Fruit fly (Drosophila melanogaster): ENCODE data around the gene Glt.
A peak's percentile ranks its signal among the peaks of the same experiment; 100 is the strongest.

Glt gene

DNA sequence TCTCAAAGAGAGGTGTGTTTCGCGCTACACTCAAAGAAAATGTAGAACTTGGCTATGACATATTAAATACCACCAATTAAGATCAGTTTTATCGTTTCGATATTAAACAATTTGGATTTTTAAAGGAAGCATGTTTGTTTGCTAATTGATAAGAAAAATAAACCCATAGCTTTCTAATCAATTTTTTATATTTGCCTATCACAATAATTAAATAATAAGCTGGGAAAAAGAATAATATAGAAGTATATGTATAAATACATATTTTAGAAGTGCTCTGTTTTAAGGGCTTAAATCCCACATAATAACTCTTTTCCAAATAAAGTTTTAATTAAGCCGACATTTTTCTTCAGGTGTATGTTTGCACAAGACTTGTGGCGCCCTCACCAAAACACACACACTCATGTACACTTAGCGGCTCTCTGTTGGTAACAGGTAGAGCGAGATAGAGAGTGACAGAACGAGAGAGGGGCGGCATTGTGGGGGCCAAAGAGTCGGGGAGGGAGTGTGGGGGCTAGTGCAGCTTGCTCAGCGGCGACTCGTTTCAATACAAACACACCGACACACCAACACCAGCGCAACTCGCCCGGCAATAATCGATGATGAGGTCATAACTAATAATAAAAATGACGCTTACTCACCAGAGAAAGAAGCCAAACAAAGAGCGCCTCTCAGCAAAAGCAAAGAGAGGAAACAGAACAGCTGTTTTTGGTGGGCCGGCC is 45.3 kb downstream of the Glt start:
- TF ChIP-seq pdm3 (GFP tag; optimal IDR thresholded peaks at IDR 0.05) (peak; percentile 91), Hr4 (GFP tag; optimal IDR thresholded peaks at IDR 0.05) (peak; percentile 93), CG10669 (GFP tag; optimal IDR thresholded peaks at IDR 0.05) (peak; percentile 83), CG6163 (GFP tag; IDR thresholded peaks at IDR 0.05) (peak; percentile 84), CG7368 (GFP tag; optimal IDR thresholded peaks at IDR 0.05) (peak; percentile 79), CG1621 (tag; optimal IDR thresholded peaks at IDR 0.05) (peak; percentile 71), achi (GFP tag; optimal IDR thresholded peaks at IDR 0.05) (peak; percentile 92), vri (GFP tag; optimal IDR thresholded peaks at IDR 0.05) (peak; percentile 92), svp (GFP tag) (peak; percentile 83), CG6792 (GFP tag; optimal IDR thresholded peaks at IDR 0.05) (peak; percentile 89), cyc (GFP tag; optimal IDR thresholded peaks at IDR 0.05) (peak; percentile 82), Hr38 (GFP tag; optimal IDR thresholded peaks at IDR 0.05) (no peak), Lpt (GFP tag; optimal IDR thresholded peaks at IDR 0.05) (peak; percentile 91), CG9139 (GFP tag; optimal IDR thresholded peaks at IDR 0.05) (peak; percentile 65), CG11902 (GFP tag; optimal IDR thresholded peaks at IDR 0.05) (peak; percentile 81), topi (GFP tag; optimal IDR thresholded peaks at IDR 0.05) (peak; percentile 86), CG8319 (GFP tag; optimal IDR thresholded peaks at IDR 0.05) (peak; percentile 80), CG3919 (GFP tag; optimal IDR thresholded peaks at IDR 0.05) (peak; percentile 91), CG16779 (tag; optimal IDR thresholded peaks at IDR 0.05) (peak; percentile 83), esn (GFP tag; optimal IDR thresholded peaks at IDR 0.05) (peak; percentile 94), Blimp-1 (GFP tag; optimal IDR thresholded peaks at IDR 0.05) (peak; percentile 70), Eip75B (GFP tag; optimal IDR thresholded peaks at IDR 0.05) (peak; percentile 85), Sox15 (GFP tag; optimal IDR thresholded peaks at IDR 0.05) (peak; percentile 81), CG4318 (GFP tag; optimal IDR thresholded peaks at IDR 0.05) (peak; percentile 91), CG11762 (GFP tag; optimal IDR thresholded peaks at IDR 0.05; ENCODE audit: insufficient read depth) (peak; percentile 83), Hr39 (GFP tag; optimal IDR thresholded peaks at IDR 0.05) (peak; percentile 80), CG31627 (GFP tag; optimal IDR thresholded peaks at IDR 0.05) (peak; percentile 82), Eip78C (GFP tag) (peak; percentile 97), lz (GFP tag; optimal IDR thresholded peaks at IDR 0.05) (peak; percentile 89), fd85E (GFP tag; optimal IDR thresholded peaks at IDR 0.05) (peak; percentile 44), net (GFP tag; optimal IDR thresholded peaks at IDR 0.05) (peak; percentile 92), CG32006 (GFP tag; optimal IDR thresholded peaks at IDR 0.05) (peak; percentile 97), CG6808 (GFP tag; optimal IDR thresholded peaks at IDR 0.05) (peak; percentile 89), Eip93F (GFP tag; optimal IDR thresholded peaks at IDR 0.05) (no peak), OdsH (GFP tag; optimal IDR thresholded peaks at IDR 0.05) (peak; percentile 94), CG15336 (GFP tag; IDR thresholded peaks at IDR 0.05) (peak; percentile 89), CG8119 (GFP tag; IDR thresholded peaks at IDR 0.05) (peak; percentile 92), spab (GFP tag; optimal IDR thresholded peaks at IDR 0.05) (peak; percentile 87), eg (GFP tag; IDR thresholded peaks at IDR 0.05) (peak; percentile 78), dac (GFP tag; optimal IDR thresholded peaks at IDR 0.05) (peak; percentile 82), acj6 (GFP tag; optimal IDR thresholded peaks at IDR 0.05) (peak; percentile 92), CG11294 (GFP tag; IDR thresholded peaks at IDR 0.05) (peak; percentile 77; the same call in 1 of the 2 replicates), CG6276 (GFP tag; optimal IDR thresholded peaks at IDR 0.05) (peak; percentile 90), CG10631 (GFP tag; optimal IDR thresholded peaks at IDR 0.05) (peak; percentile 95), Smox (GFP tag; optimal IDR thresholded peaks at IDR 0.05) (peak; percentile 89), Ets21C (GFP tag; optimal IDR thresholded peaks at IDR 0.05) (peak; percentile 75), Met (GFP tag; optimal IDR thresholded peaks at IDR 0.05) (peak; percentile 90), salr (GFP tag; optimal IDR thresholded peaks at IDR 0.05) (peak; percentile 37 to 97), fkh (GFP tag; optimal IDR thresholded peaks at IDR 0.05) (peak; percentile 98), fd59A (GFP tag; optimal IDR thresholded peaks at IDR 0.05) (peak; percentile 93), Gug (GFP tag; IDR thresholded peaks at IDR 0.05) (peak; percentile 69)

Measured in whole organism, prepupa.